Worm (Caenorhabditis elegans) whole organism, young adult: Measurements from ENCODE around the gene sek-3.

Source experiments
- B0336.3 ChIP-seq: fragments of 200-800 bp; sonication (Bioruptor generic); IDR thresholded peaks from 2 replicates; pipeline ENCODE4 v1.3.6; 2022; ENCODE audit warnings: missing genetic modification characterization, missing compliant biosample characterization
- F10E7.11 ChIP-seq: sonication (generic microtip); optimal IDR thresholded peaks from 2 replicates; lab custom pipeline; 2017; ENCODE audit warnings: mild to moderate bottlenecking, missing genetic modification characterization, moderate library complexity, missing compliant biosample characterization
- F22D6.2 ChIP-seq: sonication (generic microtip); optimal IDR thresholded peaks from 2 replicates; lab custom pipeline; 2016; ENCODE audit warnings: mild to moderate bottlenecking, missing genetic modification characterization, missing compliant biosample characterization
- F33H1.4 ChIP-seq: fragments of 200-800 bp; sonication (Bioruptor generic); IDR thresholded peaks from 2 replicates; pipeline ENCODE4 v1.3.6; 2022; ENCODE audit warnings: missing genetic modification reagents, missing genetic modification characterization, missing compliant biosample characterization
- F37B4.10 ChIP-seq: fragments of 200-800 bp; sonication (Bioruptor generic); IDR thresholded peaks from 2 replicates; pipeline ENCODE4 v1.3.6; 2022; ENCODE audit warnings: missing genetic modification characterization, missing compliant biosample characterization
- F52B5.7 ChIP-seq: sonication (generic microtip); optimal IDR thresholded peaks from 2 replicates; lab custom pipeline; 2016; ENCODE audit warnings: mild to moderate bottlenecking, missing genetic modification characterization, missing compliant biosample characterization
- F57A8.1 ChIP-seq: fragments of 200-800 bp; sonication (Bioruptor generic); optimal IDR thresholded peaks from 2 replicates; lab custom pipeline; 2018; ENCODE audit warnings: mild to moderate bottlenecking, missing genetic modification characterization, moderate library complexity, missing compliant biosample characterization
- T07F8.4 ChIP-seq: sonication (generic microtip); optimal IDR thresholded peaks from 2 replicates; lab custom pipeline; 2016; ENCODE audit warnings: mild to moderate bottlenecking, missing genetic modification characterization, moderate library complexity, missing compliant biosample characterization
- Y53F4B.3 ChIP-seq: fragments of 200-800 bp; sonication (Bioruptor generic); IDR thresholded peaks from 2 replicates; pipeline ENCODE4 v1.3.6; 2022; ENCODE audit warnings: missing genetic modification reagents, missing genetic modification characterization, missing compliant biosample characterization
- Y79H2A.3 ChIP-seq: fragments of 200-800 bp; sonication (Bioruptor generic); conservative IDR thresholded peaks from 2 replicates; pipeline ENCODE4 v1.3.6; 2022; ENCODE audit warnings: missing genetic modification reagents, missing genetic modification characterization, missing compliant biosample characterization
- aptf-2 ChIP-seq: fragments of 200-800 bp; sonication (Bioruptor generic); conservative IDR thresholded peaks from 2 replicates; pipeline ENCODE4 v1.3.6; 2022; ENCODE audit warnings: missing genetic modification reagents, missing genetic modification characterization, missing compliant biosample characterization
- aptf-3 ChIP-seq: fragments of 200-800 bp; sonication (Bioruptor generic); IDR thresholded peaks from 2 replicates; pipeline ENCODE4 v1.3.6; 2022; ENCODE audit warnings: missing genetic modification characterization, missing compliant biosample characterization
- atf-7 ChIP-seq: sonication (generic microtip); optimal IDR thresholded peaks from 2 replicates; lab custom pipeline; 2017; ENCODE audit warnings: mild to moderate bottlenecking, missing genetic modification characterization, missing compliant biosample characterization
- athp-1 ChIP-seq: sonication (generic microtip); optimal IDR thresholded peaks from 2 replicates; lab custom pipeline; 2017; ENCODE audit warnings: mild to moderate bottlenecking, missing genetic modification characterization, missing compliant biosample characterization
- attf-3 ChIP-seq: fragments of 200-800 bp; sonication (Bioruptor generic); conservative IDR thresholded peaks from 2 replicates; pipeline ENCODE4 v1.3.6; 2022; ENCODE audit warnings: missing genetic modification reagents, missing genetic modification characterization, missing compliant biosample characterization
- attf-5 ChIP-seq: fragments of 200-800 bp; sonication (Bioruptor generic); optimal IDR thresholded peaks from 2 replicates; lab custom pipeline; 2018; ENCODE audit warnings: mild to moderate bottlenecking, missing genetic modification characterization, missing compliant biosample characterization
- cebp-1 ChIP-seq, 2 experiments: fragments of 200-800 bp in 1 of 2; sonication (Bioruptor generic) in 1 of 2; sonication (generic microtip) in 1 of 2; IDR thresholded peaks in 1 of 2; optimal IDR thresholded peaks in 1 of 2; 2 replicates each; pipeline versions ENCODE4 v1.3.6 to Lab custom; 2017 to 2022; ENCODE audit warnings: missing compliant biosample characterization in 2 of 2, missing genetic modification characterization in 2 of 2, mild to moderate bottlenecking in 1 of 2, missing genetic modification reagents in 1 of 2, moderate library complexity in 1 of 2
- cebp-2 ChIP-seq: fragments of 200-800 bp; sonication (Bioruptor generic); IDR thresholded peaks from 2 replicates; pipeline ENCODE4 v1.3.6; 2022; ENCODE audit warnings: missing genetic modification characterization, missing compliant biosample characterization
- ceh-27 ChIP-seq: fragments of 200-800 bp; sonication (Bioruptor generic); optimal IDR thresholded peaks from 2 replicates; lab custom pipeline; 2018; ENCODE audit warnings: mild to moderate bottlenecking, missing genetic modification characterization, moderate library complexity, missing compliant biosample characterization
- chd-7 ChIP-seq: sonication (generic microtip); optimal IDR thresholded peaks from 2 replicates; lab custom pipeline; 2016; ENCODE audit warnings: mild to moderate bottlenecking, missing genetic modification characterization, moderate library complexity, missing compliant biosample characterization
- dox-1 ChIP-seq: fragments of 200-800 bp; sonication (Bioruptor generic); IDR thresholded peaks from 2 replicates; pipeline ENCODE4 v1.3.6; 2022; ENCODE audit warnings: missing genetic modification reagents, missing genetic modification characterization, missing compliant biosample characterization
- dpl-1 ChIP-seq: fragments of 150-350 bp; optimal IDR thresholded peaks from 2 replicates; lab custom pipeline; 2014; ENCODE audit warnings: missing biosample characterization, missing genetic modification reagents, missing genetic modification characterization
- ekl-4 ChIP-seq: fragments of 200-800 bp; sonication (Bioruptor generic); IDR thresholded peaks from 2 replicates; pipeline ENCODE4 v1.3.6; 2022; ENCODE audit warnings: missing genetic modification reagents, missing genetic modification characterization, missing compliant biosample characterization
- him-1 ChIP-seq: sonication (generic microtip); optimal IDR thresholded peaks from 2 replicates; lab custom pipeline; 2016; ENCODE audit warnings: missing genotype, missing genetic modification reagents, missing genetic modification characterization, missing compliant biosample characterization
- hmg-1.2 ChIP-seq: fragments of 200-800 bp; sonication (Bioruptor generic); IDR thresholded peaks from 2 replicates; pipeline ENCODE4 v1.3.6; 2022; ENCODE audit warnings: missing genetic modification reagents, missing genetic modification characterization, missing compliant biosample characterization
- hsf-1 ChIP-seq: fragments of 200-800 bp; sonication (Bioruptor generic); IDR thresholded peaks from 2 replicates; pipeline ENCODE4 v1.3.6; 2022; ENCODE audit warnings: missing genetic modification reagents, missing genetic modification characterization, missing compliant biosample characterization
- let-526 ChIP-seq: fragments of 200-800 bp; sonication (Bioruptor generic); IDR thresholded peaks from 2 replicates; pipeline ENCODE4 v1.3.6; 2022; ENCODE audit warnings: missing genetic modification reagents, missing genetic modification characterization, missing compliant biosample characterization
- lin-26 ChIP-seq: fragments of 200-800 bp; sonication (Bioruptor generic); IDR thresholded peaks from 2 replicates; pipeline ENCODE4 v1.3.6; 2022; ENCODE audit warnings: missing genetic modification reagents, missing genetic modification characterization, missing compliant biosample characterization
- lin-35 ChIP-seq, 3 experiments: fragments of 150-350 bp in 2 of 3; sonication (generic microtip) in 1 of 3; optimal IDR thresholded peaks; 2 replicates each; lab custom pipeline; 2014 to 2018; ENCODE audit warnings: missing biosample characterization in 3 of 3, missing genetic modification characterization in 3 of 3, missing genetic modification reagents in 3 of 3
- lin-54 ChIP-seq: fragments of 200-800 bp; sonication (Bioruptor generic); optimal IDR thresholded peaks from 2 replicates; lab custom pipeline; 2018; ENCODE audit warnings: mild to moderate bottlenecking, missing genetic modification characterization, missing compliant biosample characterization
- lir-1 ChIP-seq: fragments of 200-800 bp; sonication (Bioruptor generic); conservative IDR thresholded peaks from 2 replicates; pipeline ENCODE4 v1.3.6; 2022; ENCODE audit warnings: missing genetic modification reagents, missing genetic modification characterization, missing compliant biosample characterization
- madf-6 ChIP-seq: fragments of 200-800 bp; sonication (Bioruptor generic); IDR thresholded peaks from 2 replicates; pipeline ENCODE4 v1.3.6; 2022; ENCODE audit warnings: missing genetic modification reagents, missing genetic modification characterization, missing compliant biosample characterization
- madf-8 ChIP-seq: fragments of 200-800 bp; sonication (Bioruptor generic); conservative IDR thresholded peaks from 2 replicates; pipeline ENCODE4 v1.3.6; 2022; ENCODE audit warnings: missing genetic modification reagents, missing genetic modification characterization, missing compliant biosample characterization
- mel-28 ChIP-seq: sonication (generic microtip); optimal IDR thresholded peaks from 2 replicates; lab custom pipeline; 2016; ENCODE audit warnings: borderline replicate concordance, mild to moderate bottlenecking, missing genetic modification characterization, missing compliant biosample characterization
- mxl-1 ChIP-seq: sonication (generic microtip); optimal IDR thresholded peaks from 2 replicates; lab custom pipeline; 2016; ENCODE audit warnings: missing genetic modification characterization, missing compliant biosample characterization
- nfyb-1 ChIP-seq: fragments of 200-800 bp; sonication (Bioruptor generic); IDR thresholded peaks from 2 replicates; pipeline ENCODE4 v1.3.6; 2022; ENCODE audit warnings: missing genetic modification reagents, missing genetic modification characterization, missing compliant biosample characterization
- nhr-80 ChIP-seq: sonication (generic microtip); optimal IDR thresholded peaks from 2 replicates; lab custom pipeline; 2016; ENCODE audit warnings: missing genetic modification characterization, missing compliant biosample characterization
- nhr-90 ChIP-seq: sonication (generic microtip); optimal IDR thresholded peaks from 2 replicates; lab custom pipeline; 2016; ENCODE audit warnings: missing genotype, mild to moderate bottlenecking, missing genetic modification characterization, missing compliant biosample characterization
- repo-1 ChIP-seq: sonication (generic microtip); optimal IDR thresholded peaks from 2 replicates; lab custom pipeline; 2017; ENCODE audit warnings: mild to moderate bottlenecking, missing genetic modification characterization, missing compliant biosample characterization
- rpc-1 ChIP-seq, 2 experiments: fragments of 150-350 bp in 1 of 2; sonication (generic microtip) in 1 of 2; optimal IDR thresholded peaks; 2 replicates each; lab custom pipeline; 2014 to 2018; ENCODE audit warnings: missing biosample characterization in 1 of 2, missing genetic modification characterization in 1 of 2, missing genetic modification reagents in 1 of 2, missing genotype in 1 of 2
- snpc-1.3 ChIP-seq: sonication (generic microtip); optimal IDR thresholded peaks from 2 replicates; lab custom pipeline; 2017; ENCODE audit warnings: missing genetic modification characterization, mild to moderate bottlenecking, missing compliant biosample characterization, antibody characterized with exemption, moderate library complexity, missing genotype, missing genetic modification reagents; ENCODE audit not compliant: insufficient read depth
- tbp1 ChIP-seq: fragments of 200-800 bp; sonication (Bioruptor generic); optimal IDR thresholded peaks from 2 replicates; lab custom pipeline; 2018; ENCODE audit warnings: mild to moderate bottlenecking, missing genetic modification characterization, missing compliant biosample characterization
- unc-62 ChIP-seq: fragments of 150-350 bp; optimal IDR thresholded peaks from 2 replicates; lab custom pipeline; 2014; ENCODE audit warnings: missing biosample characterization, missing genetic modification reagents, missing genetic modification characterization
- zfh-2 ChIP-seq: fragments of 200-800 bp; sonication (Bioruptor generic); conservative IDR thresholded peaks from 2 replicates; pipeline ENCODE4 v1.3.6; 2022; ENCODE audit warnings: missing genetic modification reagents, missing genetic modification characterization, missing compliant biosample characterization
- zim-3 ChIP-seq: sonication (generic microtip); optimal IDR thresholded peaks from 2 replicates; lab custom pipeline; 2017; ENCODE audit warnings: mild to moderate bottlenecking, missing genetic modification characterization, moderate library complexity, missing compliant biosample characterization
- ztf-18 ChIP-seq: sonication (generic microtip); optimal IDR thresholded peaks from 2 replicates; lab custom pipeline; 2016; ENCODE audit warnings: missing genotype, mild to moderate bottlenecking, missing genetic modification characterization, missing compliant biosample characterization
- ztf-28 ChIP-seq: fragments of 200-800 bp; sonication (Bioruptor generic); IDR thresholded peaks from 2 replicates; pipeline ENCODE4 v1.3.6; 2022; ENCODE audit warnings: missing genetic modification reagents, missing genetic modification characterization, missing compliant biosample characterization

Gene sek-3

DNA sequence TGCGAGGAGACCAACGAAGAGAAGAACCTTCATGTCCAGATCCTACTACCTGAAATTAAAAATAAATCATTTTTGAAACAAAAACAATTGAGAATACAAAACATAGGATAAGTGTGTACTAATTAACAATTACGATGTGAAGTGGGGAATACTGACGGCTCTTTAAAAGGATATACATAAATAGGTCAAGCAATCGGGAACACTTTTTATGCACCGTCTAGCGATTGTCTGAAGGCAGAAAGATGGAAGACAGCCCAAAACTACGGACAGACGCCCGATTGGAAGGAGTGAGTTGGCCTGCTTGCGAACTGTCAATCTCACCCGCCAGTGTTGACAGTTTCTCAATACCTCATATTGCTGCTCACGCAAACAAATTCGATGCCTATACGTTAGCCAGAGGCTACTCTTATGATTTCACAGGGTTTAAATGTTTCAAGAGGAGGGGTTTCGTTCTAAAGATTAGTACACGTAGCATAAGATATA, 46.8 kb upstream of the sek-3 start, which contains the start of gene calu-1 (continued):
- TF ChIP-seq aptf-2 (GFP tag; lab: Robert Waterston, UW), result no peak

DNA sequence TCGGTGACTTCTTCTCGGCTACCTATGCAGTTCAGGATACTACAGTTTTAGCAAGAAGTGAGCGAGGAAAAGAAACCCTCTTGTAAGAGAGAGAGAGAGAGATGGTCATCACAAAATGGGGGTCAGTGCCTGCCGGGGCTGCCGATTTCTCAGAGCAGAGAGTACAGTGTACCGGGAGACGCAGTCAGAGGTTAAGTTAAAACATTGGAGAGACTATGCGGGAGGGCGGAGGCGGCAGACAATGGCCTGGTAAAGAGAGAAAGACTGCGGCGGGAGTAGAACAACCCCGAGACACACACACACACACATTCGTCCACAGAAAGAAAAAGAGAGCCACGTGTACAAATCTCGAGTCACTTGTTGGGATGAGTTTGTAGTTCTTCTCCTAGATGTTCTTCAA, 46.3 kb upstream of the sek-3 start:
- TF ChIP-seq repo-1 (no peak), let-526 (GFP tag; lab: Robert Waterston, UW) (no peak), atf-7 (tag; lab: Kevin White, UChicago) (no peak), ceh-27 (GFP tag; lab: Kevin White, UChicago) (peak; percentile 50), attf-5 (GFP tag; lab: Kevin White, UChicago) (no peak), F22D6.2 (tag; lab: Kevin White, UChicago) (no peak), him-1 (no peak), F33H1.4 (no peak), hmg-1.2 (peak; percentile 90), nhr-80 (tag; lab: Kevin White, UChicago) (no peak), F37B4.10 (no peak), F57A8.1 (GFP tag; lab: Kevin White, UChicago) (no peak), ekl-4 (no peak), nfyb-1 (GFP tag; lab: Robert Waterston, UW) (peak; percentile 37), F10E7.11 (no peak), madf-8 (GFP tag; lab: Robert Waterston, UW) (no peak), mxl-1 (tag; lab: Kevin White, UChicago) (no peak), lin-54 (GFP tag; lab: Kevin White, UChicago) (no peak), nhr-90 (tag; lab: Kevin White, UChicago) (no peak), lin-26 (GFP tag; lab: Robert Waterston, UW) (peak; percentile 70; the same call in 1 of the 2 replicates), tbp1 (GFP tag; lab: Kevin White, UChicago) (peak; percentile 17), Y79H2A.3 (GFP tag; lab: Robert Waterston, UW) (no peak), madf-6 (GFP tag; lab: Robert Waterston, UW) (no peak), mel-28 (tag; lab: Kevin White, UChicago) (no peak), aptf-3 (GFP tag; lab: Robert Waterston, UW) (no peak), rpc-1 (optimal IDR thresholded peaks at IDR 0.05; lab: Kevin White, UChicago) (no peak), rpc-1 (tag; optimal IDR thresholded peaks at IDR 0.05; lab: Kevin White, UChicago) (no peak), Y53F4B.3 (GFP tag; lab: Robert Waterston, UW) (no peak), B0336.3 (no peak; the same call in 1 of the 2 replicates), cebp-1 (GFP tag; IDR thresholded peaks at IDR 0.05; lab: Robert Waterston, UW) (no peak), cebp-1 (tag; optimal IDR thresholded peaks at IDR 0.05; lab: Kevin White, UChicago) (peak; percentile 56), cebp-2 (GFP tag; lab: Robert Waterston, UW) (no peak), F52B5.7 (no peak), ztf-18 (tag; lab: Kevin White, UChicago) (no peak), chd-7 (tag; lab: Kevin White, UChicago) (no peak), zim-3 (tag; lab: Kevin White, UChicago) (no peak), unc-62 (GFP tag; lab: Kevin White, UChicago) (no peak), attf-3 (no peak), lir-1 (GFP tag; lab: Robert Waterston, UW) (0 out of 2 replicates have a peak, but pooled peaks have one; percentile 31), snpc-1.3 (tag; lab: Kevin White, UChicago) (no peak), T07F8.4 (tag; lab: Kevin White, UChicago) (no peak), hsf-1 (no peak), zfh-2 (GFP tag; lab: Robert Waterston, UW) (peak; percentile 76), athp-1 (no peak), ztf-28 (GFP tag; lab: Robert Waterston, UW) (no peak), dpl-1 (no peak), dox-1 (GFP tag; lab: Robert Waterston, UW) (no peak), lin-35 (GFP tag; optimal IDR thresholded peaks at IDR 0.05; lab: Kevin White, UChicago) (peak in 1 of 3 experiments; percentile 19)
